Worm (Caenorhabditis elegans) whole organism, L4 larva: Measurements from ENCODE around the gene ZK1240.5.

Source experiments
- D1046.2 ChIP-seq: fragments of 200-800 bp; sonication (Bioruptor generic); IDR thresholded peaks from 2 replicates; pipeline ENCODE4 v1.3.6; 2022; ENCODE audit warnings: missing genetic modification characterization, missing compliant biosample characterization
- R02D3.7 ChIP-seq: fragments of 150-350 bp; sonication (generic microtip); optimal IDR thresholded peaks from 3 replicates; lab custom pipeline; 2014; ENCODE audit warnings: missing biosample characterization, missing genetic modification characterization
- Y75B8A.6 ChIP-seq: fragments of 200-800 bp; sonication (Bioruptor generic); IDR thresholded peaks from 2 replicates; pipeline ENCODE4 v1.3.6; 2022; ENCODE audit warnings: missing genetic modification reagents, missing genetic modification characterization, missing compliant biosample characterization
- ZK337.2 ChIP-seq: fragments of 200-800 bp; sonication (Bioruptor generic); IDR thresholded peaks from 2 replicates; pipeline ENCODE4 v1.3.6; 2022; ENCODE audit warnings: missing genetic modification reagents, missing genetic modification characterization, missing compliant biosample characterization
- ZK546.5 ChIP-seq, 2 experiments: sonication (generic microtip); optimal IDR thresholded peaks; 2 replicates each; lab custom pipeline; 2017; ENCODE audit warnings: missing biosample characterization in 2 of 2, missing genetic modification characterization in 2 of 2
- aha-1 ChIP-seq: fragments of 150-350 bp; peaks from one replicate; lab custom pipeline; 2014; ENCODE audit warnings: missing biosample characterization, missing genetic modification characterization
- aly-2 ChIP-seq: sonication (generic microtip); optimal IDR thresholded peaks from 2 replicates; lab custom pipeline; 2018; ENCODE audit warnings: missing biosample characterization, missing genetic modification characterization
- arid-1 ChIP-seq: fragments of 200-800 bp; sonication (Bioruptor generic); conservative IDR thresholded peaks from 2 replicates; pipeline ENCODE4 v1.3.6; 2022; ENCODE audit warnings: missing genetic modification reagents, missing genetic modification characterization, missing compliant biosample characterization
- attf-4 ChIP-seq: sonication (generic microtip); optimal IDR thresholded peaks from 3 replicates; lab custom pipeline; 2017; ENCODE audit warnings: missing biosample characterization, missing genetic modification characterization
- ceh-20 ChIP-seq: fragments of 200-800 bp; sonication (Bioruptor generic); IDR thresholded peaks from 2 replicates; pipeline ENCODE4 v1.3.6; 2022; ENCODE audit warnings: missing genetic modification reagents, missing genetic modification characterization, missing compliant biosample characterization
- ces-1 ChIP-seq: fragments of 150-350 bp; sonication (generic microtip); optimal IDR thresholded peaks from 4 replicates; lab custom pipeline; 2014; ENCODE audit warnings: missing biosample characterization, missing genetic modification reagents, missing genetic modification characterization
- dpl-1 ChIP-seq: fragments of 150-350 bp; optimal IDR thresholded peaks from 2 replicates; lab custom pipeline; 2014; ENCODE audit warnings: missing biosample characterization, missing genetic modification reagents, missing genetic modification characterization
- fkh-10 ChIP-seq: fragments of 150-350 bp; optimal IDR thresholded peaks from 2 replicates; lab custom pipeline; 2014; ENCODE audit warnings: missing biosample characterization, missing genetic modification reagents, missing genetic modification characterization
- hif-1 ChIP-seq, 2 experiments: sonication (generic microtip); optimal IDR thresholded peaks; 2 replicates each; lab custom pipeline; 2016 to 2017; ENCODE audit warnings: missing compliant biosample characterization in 2 of 2, missing genetic modification characterization in 2 of 2, missing genetic modification reagents in 2 of 2, missing genotype in 2 of 2, mild to moderate bottlenecking in 1 of 2
- hmg-1.1 ChIP-seq: fragments of 200-800 bp; sonication (Bioruptor generic); IDR thresholded peaks from 2 replicates; pipeline ENCODE4 v1.3.6; 2022; ENCODE audit warnings: missing genetic modification reagents, missing genetic modification characterization, missing compliant biosample characterization
- jun-1 ChIP-seq: fragments of 150-350 bp; optimal IDR thresholded peaks from 2 replicates; lab custom pipeline; 2014; ENCODE audit warnings: missing biosample characterization, missing genetic modification reagents, missing genetic modification characterization
- lin-38 ChIP-seq: fragments of 200-800 bp; sonication (Bioruptor generic); IDR thresholded peaks from 2 replicates; pipeline ENCODE4 v1.3.6; 2022; ENCODE audit warnings: missing genetic modification reagents, missing genetic modification characterization, missing compliant biosample characterization
- madf-9 ChIP-seq: fragments of 200-800 bp; sonication (Bioruptor generic); conservative IDR thresholded peaks from 2 replicates; pipeline ENCODE4 v1.3.6; 2022; ENCODE audit warnings: missing genetic modification reagents, missing genetic modification characterization, missing compliant biosample characterization
- mdt-29 ChIP-seq: fragments of 200-800 bp; sonication (Bioruptor generic); IDR thresholded peaks from 2 replicates; pipeline ENCODE4 v1.3.6; 2022; ENCODE audit warnings: missing genetic modification reagents, missing genetic modification characterization, missing compliant biosample characterization
- mep-1 ChIP-seq: fragments of 150-350 bp; sonication (generic microtip); optimal IDR thresholded peaks from 3 replicates; lab custom pipeline; 2014; ENCODE audit warnings: missing biosample characterization, missing genetic modification characterization
- mxl-2 ChIP-seq: fragments of 200-800 bp; sonication (Bioruptor generic); conservative IDR thresholded peaks from 2 replicates; pipeline ENCODE4 v1.3.6; 2022; ENCODE audit warnings: missing genetic modification reagents, missing genetic modification characterization, missing compliant biosample characterization
- mxl-3 ChIP-seq: fragments of 200-800 bp; sonication (Bioruptor generic); optimal IDR thresholded peaks from 2 replicates; lab custom pipeline; 2018; ENCODE audit warnings: mild to moderate bottlenecking, missing genetic modification characterization, missing compliant biosample characterization
- nhr-10 ChIP-seq: fragments of 150-350 bp; optimal IDR thresholded peaks from 2 replicates; lab custom pipeline; 2014; ENCODE audit warnings: missing biosample characterization, missing genetic modification characterization
- nhr-11 ChIP-seq: fragments of 150-350 bp; optimal IDR thresholded peaks from 2 replicates; lab custom pipeline; 2014; ENCODE audit warnings: missing biosample characterization, missing genetic modification characterization
- nhr-111 ChIP-seq: fragments of 200-800 bp; sonication (Bioruptor generic); optimal IDR thresholded peaks from 2 replicates; lab custom pipeline; 2018; ENCODE audit warnings: mild to moderate bottlenecking, missing genetic modification characterization, missing compliant biosample characterization
- nhr-25 ChIP-seq: sonication (generic microtip); optimal IDR thresholded peaks from 2 replicates; lab custom pipeline; 2017; ENCODE audit warnings: missing genetic modification characterization, mild to moderate bottlenecking, missing compliant biosample characterization, antibody characterized with exemption, moderate library complexity, borderline replicate concordance; ENCODE audit not compliant: insufficient read depth
- nhr-41 ChIP-seq: fragments of 200-800 bp; sonication (Bioruptor generic); IDR thresholded peaks from 2 replicates; pipeline ENCODE4 v1.3.6; 2022; ENCODE audit warnings: missing genetic modification reagents, missing genetic modification characterization, missing compliant biosample characterization
- php-3 ChIP-seq: fragments of 200-800 bp; sonication (Bioruptor generic); IDR thresholded peaks from 2 replicates; pipeline ENCODE4 v1.3.6; 2022; ENCODE audit warnings: missing genetic modification reagents, missing genetic modification characterization, missing compliant biosample characterization
- pqm-1 ChIP-seq: sonication (generic microtip); optimal IDR thresholded peaks from 2 replicates; lab custom pipeline; 2017; ENCODE audit warnings: missing biosample characterization, missing genetic modification characterization
- saeg-2 ChIP-seq: fragments of 200-800 bp; sonication (Bioruptor generic); IDR thresholded peaks from 2 replicates; pipeline ENCODE4 v1.3.6; 2022; ENCODE audit warnings: missing genetic modification reagents, missing genetic modification characterization, missing compliant biosample characterization
- sdz-12 ChIP-seq: fragments of 200-800 bp; sonication (Bioruptor generic); optimal IDR thresholded peaks from 2 replicates; lab custom pipeline; 2018; ENCODE audit warnings: mild to moderate bottlenecking, missing genetic modification characterization, missing compliant biosample characterization
- set-16 ChIP-seq: fragments of 200-800 bp; sonication (Bioruptor generic); IDR thresholded peaks from 2 replicates; pipeline ENCODE4 v1.3.6; 2022; ENCODE audit warnings: missing genetic modification reagents, missing genetic modification characterization, missing compliant biosample characterization
- spr-1 ChIP-seq: sonication (generic microtip); optimal IDR thresholded peaks from 2 replicates; lab custom pipeline; 2016; ENCODE audit warnings: mild to moderate bottlenecking, missing genetic modification characterization, missing compliant biosample characterization
- spr-3 ChIP-seq: fragments of 200-800 bp; sonication (Bioruptor generic); optimal IDR thresholded peaks from 2 replicates; lab custom pipeline; 2018; ENCODE audit warnings: mild to moderate bottlenecking, missing genetic modification characterization, missing compliant biosample characterization
- unc-62 ChIP-seq, 3 experiments: fragments of 150-350 bp in 1 of 3; sonication (generic microtip); optimal IDR thresholded peaks in 2 of 3; peaks in 1 of 3; 1 replicate in 1 of 3; 2 replicates in 2 of 3; lab custom pipeline; 2014 to 2017; ENCODE audit warnings: missing biosample characterization in 3 of 3, missing genetic modification characterization in 3 of 3, missing genetic modification reagents in 3 of 3, missing genotype in 1 of 3
- vab-7 ChIP-seq: fragments of 200-800 bp; sonication (Bioruptor generic); IDR thresholded peaks from 2 replicates; pipeline ENCODE4 v1.3.6; 2022; ENCODE audit warnings: missing genetic modification reagents, missing genetic modification characterization, missing compliant biosample characterization
- zfp-3 ChIP-seq: fragments of 200-800 bp; sonication (Bioruptor generic); conservative IDR thresholded peaks from 2 replicates; pipeline ENCODE4 v1.3.6; 2022; ENCODE audit warnings: missing genetic modification reagents, missing genetic modification characterization, missing compliant biosample characterization
- zip-2 ChIP-seq: fragments of 150-350 bp; optimal IDR thresholded peaks from 2 replicates; lab custom pipeline; 2014; ENCODE audit warnings: missing biosample characterization, missing genetic modification characterization
- ztf-11 ChIP-seq: fragments of 150-350 bp; optimal IDR thresholded peaks from 2 replicates; lab custom pipeline; 2014; ENCODE audit warnings: missing biosample characterization, missing genetic modification characterization

The ZK1240.5 gene

ce11 chrII:2295817-2296315 lies 21.9 kb downstream of the ZK1240.5 start, which contains the start of gene fbxc-25:
Gene fbxc-25 (minus strand): TSS chrII:2296265.
- TF ChIP-seq dpl-1 (GFP tag; lab: Kevin White, UChicago) (no peak), nhr-25 (tag; lab: Kevin White, UChicago) (no peak), aha-1 (tag; lab: Kevin White, UChicago) (peak; percentile 91), madf-9 (GFP tag; lab: Robert Waterston, UW) (no peak), unc-62 (GFP tag; optimal IDR thresholded peaks at IDR 0.05 in 1 of 2; lab: Kevin White, UChicago) (peak in 1 of 2 experiments; percentile 65), unc-62 (tag; optimal IDR thresholded peaks at IDR 0.05; lab: Kevin White, UChicago) (no peak), ztf-11 (tag; lab: Kevin White, UChicago) (no peak), ces-1 (no peak), mdt-29 (GFP tag; lab: Robert Waterston, UW) (no peak), jun-1 (tag; lab: Kevin White, UChicago) (no peak)

- TF ChIP-seq unc-62 (GFP tag; optimal IDR thresholded peaks at IDR 0.05 in 1 of 2; lab: Kevin White, UChicago) (peak in 1 of 2 experiments; percentile 6), unc-62 (tag; optimal IDR thresholded peaks at IDR 0.05; lab: Kevin White, UChicago) (no peak), pqm-1 (tag; lab: Kevin White, UChicago) (peak; percentile 73), hif-1 (tag; optimal IDR thresholded peaks at IDR 0.05; lab: Kevin White, UChicago) (no peak), mxl-3 (GFP tag; lab: Kevin White, UChicago) (no peak), nhr-10 (no peak), aha-1 (tag; lab: Kevin White, UChicago) (no peak), nhr-41 (GFP tag; lab: Robert Waterston, UW) (no peak), fkh-10 (GFP tag; lab: Kevin White, UChicago) (no peak)
These were observed 25.2 kb downstream of the ZK1240.5 start for ce11 chrII:2292549-2292948.

- TF ChIP-seq set-16: no peak
- no peak for TF ChIP-seq mep-1 (tag; lab: Kevin White, UChicago)
- TF ChIP-seq spr-3 (GFP tag; lab: Kevin White, UChicago): no peak
- no peak for TF ChIP-seq madf-9 (GFP tag; lab: Robert Waterston, UW)
- TF ChIP-seq lin-38 (GFP tag; lab: Robert Waterston, UW): no peak
- TF ChIP-seq D1046.2 (GFP tag; lab: Robert Waterston, UW): no peak
- no peak for TF ChIP-seq Y75B8A.6 (GFP tag; lab: Robert Waterston, UW)
- TF ChIP-seq fkh-10 (GFP tag; lab: Kevin White, UChicago): no peak
- no peak for TF ChIP-seq ZK337.2 (GFP tag; lab: Robert Waterston, UW)
These were observed 25.7 kb downstream of the ZK1240.5 start, which contains the start of gene K09F6.7 for ce11 chrII:2292027-2292426. Gene K09F6.7 (minus strand): TSS chrII:2292127.

ce11 chrII:2289441-2289840 lies 28.3 kb downstream of the ZK1240.5 start:
- TF ChIP-seq zip-2 (tag; lab: Kevin White, UChicago) (no peak), nhr-111 (GFP tag; lab: Kevin White, UChicago) (no peak), set-16 (no peak), nhr-11 (tag; lab: Kevin White, UChicago) (peak; percentile 22), pqm-1 (tag; lab: Kevin White, UChicago) (no peak), ceh-20 (GFP tag; lab: Robert Waterston, UW) (peak; percentile 72; the same call in 1 of the 2 replicates), ZK546.5 (tag; optimal IDR thresholded peaks at IDR 0.05; lab: Kevin White, UChicago) (no peak), sdz-12 (GFP tag; lab: Kevin White, UChicago) (no peak), spr-1 (tag; lab: Kevin White, UChicago) (no peak), nhr-41 (GFP tag; lab: Robert Waterston, UW) (no peak), arid-1 (GFP tag; lab: Robert Waterston, UW) (no peak), php-3 (GFP tag; lab: Robert Waterston, UW) (no peak), mxl-2 (GFP tag; lab: Robert Waterston, UW) (no peak), hmg-1.1 (GFP tag; lab: Robert Waterston, UW) (no peak), jun-1 (tag; lab: Kevin White, UChicago) (no peak), aly-2 (no peak), saeg-2 (GFP tag; lab: Robert Waterston, UW) (no peak), R02D3.7 (tag; lab: Kevin White, UChicago) (no peak), unc-62 (GFP tag; optimal IDR thresholded peaks at IDR 0.05 in 1 of 2; lab: Kevin White, UChicago) (peak in 1 of 2 experiments; percentile 95), unc-62 (tag; optimal IDR thresholded peaks at IDR 0.05; lab: Kevin White, UChicago) (no peak), vab-7 (GFP tag; lab: Robert Waterston, UW) (peak; percentile 55; the same call in 1 of the 2 replicates), hif-1 (tag; optimal IDR thresholded peaks at IDR 0.05; lab: Kevin White, UChicago) (peak in 1 of 2 experiments; percentile 16), zfp-3 (GFP tag; lab: Robert Waterston, UW) (no peak), attf-4 (tag; lab: Kevin White, UChicago) (no peak)
